Worm (Caenorhabditis elegans) whole organism, midembryonic: ENCODE data around the gene nol-10.

Source experiments
- T22C8.4 ChIP-seq: fragments of 200-800 bp; sonication (Bioruptor generic); IDR thresholded peaks from 2 replicates; pipeline ENCODE4 v1.3.6; 2022; ENCODE audit warnings: missing genetic modification characterization, missing compliant biosample characterization
- cog-1 ChIP-seq: sonication (generic microtip); optimal IDR thresholded peaks from 2 replicates; lab custom pipeline; 2016; ENCODE audit warnings: missing genetic modification characterization, missing compliant biosample characterization
- flt-1 ChIP-seq: fragments of 200-800 bp; sonication (Bioruptor generic); IDR thresholded peaks from 2 replicates; pipeline ENCODE4 v1.3.6; 2022; ENCODE audit warnings: missing genetic modification characterization, missing compliant biosample characterization
- klf-2 ChIP-seq: fragments of 200-800 bp; sonication (Bioruptor generic); conservative IDR thresholded peaks from 2 replicates; pipeline ENCODE4 v1.3.6; 2022; ENCODE audit warnings: missing genetic modification reagents, missing genetic modification characterization, missing compliant biosample characterization
- med-1 ChIP-seq: sonication (generic microtip); optimal IDR thresholded peaks from 2 replicates; lab custom pipeline; 2017; ENCODE audit warnings: missing genetic modification characterization, mild to moderate bottlenecking, missing compliant biosample characterization, antibody characterized with exemption, missing genetic modification reagents; ENCODE audit not compliant: insufficient read depth
- ref-1 ChIP-seq: fragments of 200-800 bp; sonication (Bioruptor generic); conservative IDR thresholded peaks from 2 replicates; pipeline ENCODE4 v1.3.6; 2022; ENCODE audit warnings: missing genetic modification reagents, missing genetic modification characterization, missing compliant biosample characterization
- tab-1 ChIP-seq: fragments of 200-800 bp; sonication (Bioruptor generic); IDR thresholded peaks from 2 replicates; pipeline ENCODE4 v1.3.6; 2022; ENCODE audit warnings: missing genetic modification characterization, missing compliant biosample characterization
- ztf-23 ChIP-seq: fragments of 200-800 bp; sonication (Bioruptor generic); IDR thresholded peaks from 2 replicates; pipeline ENCODE4 v1.3.6; 2022; ENCODE audit warnings: missing genetic modification reagents, missing genetic modification characterization, missing compliant biosample characterization
- ztf-29 ChIP-seq: fragments of 200-800 bp; sonication (Bioruptor generic); IDR thresholded peaks from 2 replicates; pipeline ENCODE4 v1.3.6; 2022; ENCODE audit warnings: missing genetic modification reagents, missing genetic modification characterization, missing compliant biosample characterization

- TF ChIP-seq med-1 (GFP tag; lab: Kevin White, UChicago) (no peak), ztf-23 (GFP tag; lab: Robert Waterston, UW) (no peak), flt-1 (GFP tag; lab: Robert Waterston, UW) (no peak), cog-1 (no peak), ztf-29 (no peak), tab-1 (GFP tag; lab: Robert Waterston, UW) (no peak), ref-1 (GFP tag; lab: Robert Waterston, UW) (no peak), T22C8.4 (no peak), klf-2 (GFP tag; lab: Robert Waterston, UW) (no peak)
Measured at ce11 chrIV:7552958-7553553, 27.3 kb upstream of the nol-10 start, which contains the start of gene dif-1.
